Fruit fly (Drosophila melanogaster) whole organism, wandering third instar larva: ENCODE measurements around the gene CG17906.

ENCODE experiments used
- Abd-B ChIP-seq: fragments of >200 bp; optimal IDR thresholded peaks from 2 replicates; lab custom pipeline; 2017; ENCODE audit warnings: missing biosample characterization, missing genetic modification characterization
- CrebA ChIP-seq: fragments of 200-800 bp; sonication (Bioruptor generic); optimal IDR thresholded peaks from 2 replicates; lab custom pipeline; 2016; ENCODE audit warnings: missing biosample characterization, mild to moderate bottlenecking, missing genetic modification characterization, borderline replicate concordance
- N ChIP-seq: fragments of >200 bp; optimal IDR thresholded peaks from 2 replicates; lab custom pipeline; 2018; ENCODE audit warnings: missing biosample characterization, missing external identifiers, missing genetic modification characterization
- Rel ChIP-seq, 2 experiments: fragments of 200-800 bp; sonication (Bioruptor generic) in 1 of 2; optimal IDR thresholded peaks; 2 replicates in 1 of 2; 3 replicates in 1 of 2; lab custom pipeline; 2016 to 2019; ENCODE audit warnings: mild to moderate bottlenecking in 2 of 2, missing biosample characterization in 2 of 2, missing genetic modification characterization in 2 of 2, moderate library complexity in 1 of 2
- dmrt93B ChIP-seq: fragments of 200-800 bp; sonication (Bioruptor generic); optimal IDR thresholded peaks from 2 replicates; lab custom pipeline; 2018; ENCODE audit warnings: missing biosample characterization, mild to moderate bottlenecking, missing genetic modification characterization
- h ChIP-seq: fragments of 200-800 bp; sonication (Bioruptor generic); optimal IDR thresholded peaks from 3 replicates; lab custom pipeline; 2016; ENCODE audit warnings: missing biosample characterization, mild to moderate bottlenecking, missing genetic modification characterization
- sage ChIP-seq: fragments of 200-800 bp; sonication (Bioruptor generic); optimal IDR thresholded peaks from 2 replicates; lab custom pipeline; 2016; ENCODE audit warnings: missing biosample characterization, mild to moderate bottlenecking, missing genetic modification characterization

DNA sequence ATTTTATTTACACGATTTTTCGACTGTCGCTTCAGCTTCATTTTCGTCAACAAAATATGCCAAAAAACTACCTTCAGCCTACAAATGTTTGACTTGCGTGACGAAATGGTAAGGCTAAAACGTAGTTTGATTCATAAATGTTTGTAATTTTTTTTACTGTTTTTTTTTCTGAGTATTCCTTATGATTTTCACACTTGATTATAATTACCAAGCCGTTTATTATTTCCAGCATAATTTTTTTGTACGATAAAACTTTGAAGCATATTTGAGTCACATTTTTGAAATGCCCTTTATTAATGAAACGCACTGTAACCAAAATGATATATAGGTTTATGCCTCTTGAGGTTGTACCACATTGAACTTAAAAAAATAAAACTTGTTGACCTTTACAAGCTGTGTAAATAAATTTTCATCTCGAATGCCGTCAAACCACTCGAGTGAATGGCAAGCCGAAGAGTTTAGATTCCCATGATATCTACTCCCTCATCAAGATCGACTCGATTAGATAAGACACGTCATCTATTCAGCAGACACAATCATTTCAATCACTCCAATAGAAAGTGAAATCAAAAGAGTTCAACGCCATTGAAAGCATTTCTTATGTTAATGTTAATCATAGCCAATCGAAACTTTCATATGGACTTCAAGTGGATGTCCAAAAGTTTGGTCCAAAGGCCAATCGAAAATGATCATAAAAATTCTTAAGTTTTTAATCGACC is 11.4 kb upstream of the CG17906 start:
- TF ChIP-seq dmrt93B (GFP tag; lab: Kevin White, UChicago) (no peak), sage (GFP tag; lab: Kevin White, UChicago) (no peak), h (GFP tag; lab: Kevin White, UChicago) (no peak), Rel (GFP tag; optimal IDR thresholded peaks at IDR 0.05; lab: Kevin White, UChicago) (no peak), Rel (tag; optimal IDR thresholded peaks at IDR 0.05; lab: Kevin White, UChicago) (no peak), N (GFP tag; lab: Kevin White, UChicago) (no peak), Abd-B (GFP tag; lab: Kevin White, UChicago) (no peak), CrebA (GFP tag; lab: Kevin White, UChicago) (no peak)
